Worm (Caenorhabditis elegans) whole organism, L1 larva: ENCODE data around the gene C07B5.3.

Source experiments
- C16A3.4 ChIP-seq: fragments of 150-350 bp; optimal IDR thresholded peaks from 2 replicates; lab custom pipeline; 2014; ENCODE audit warnings: missing biosample characterization, missing genetic modification characterization
- F16B12.6 ChIP-seq: fragments of 150-350 bp; optimal IDR thresholded peaks from 2 replicates; lab custom pipeline; 2014; ENCODE audit warnings: missing biosample characterization, missing genetic modification characterization
- Y116A8C.19 ChIP-seq: sonication (generic microtip); optimal IDR thresholded peaks from 2 replicates; lab custom pipeline; 2016; ENCODE audit warnings: missing compliant biosample characterization, missing genetic modification characterization, borderline replicate concordance
- alr-1 ChIP-seq: fragments of 200-800 bp; sonication (Bioruptor generic); optimal IDR thresholded peaks from 2 replicates; lab custom pipeline; 2018; ENCODE audit warnings: borderline replicate concordance, mild to moderate bottlenecking, missing genetic modification characterization, missing compliant biosample characterization
- aly-2 ChIP-seq: fragments of 150-350 bp; optimal IDR thresholded peaks from 2 replicates; lab custom pipeline; 2014; ENCODE audit warnings: missing biosample characterization, missing genetic modification characterization
- blmp-1 ChIP-seq: fragments of 150-350 bp; optimal IDR thresholded peaks from 2 replicates; lab custom pipeline; 2014; ENCODE audit warnings: missing biosample characterization, missing genetic modification characterization
- ceh-8 ChIP-seq: fragments of 200-800 bp; sonication (Bioruptor generic); optimal IDR thresholded peaks from 2 replicates; lab custom pipeline; 2018; ENCODE audit warnings: mild to moderate bottlenecking, missing genetic modification characterization, moderate library complexity, missing compliant biosample characterization
- ceh-82 ChIP-seq, 3 experiments: fragments of 150-350 bp in 1 of 3; sonication (generic microtip) in 2 of 3; optimal IDR thresholded peaks; 2 replicates each; lab custom pipeline; 2014 to 2017; ENCODE audit warnings: missing biosample characterization in 3 of 3, missing genetic modification characterization in 3 of 3
- ceh-88 ChIP-seq: fragments of 200-800 bp; sonication (Bioruptor generic); IDR thresholded peaks from 2 replicates; pipeline ENCODE4 v1.3.6; 2022; ENCODE audit warnings: missing genetic modification characterization, missing compliant biosample characterization
- ces-1 ChIP-seq: fragments of 150-350 bp; optimal IDR thresholded peaks from 2 replicates; lab custom pipeline; 2014; ENCODE audit warnings: missing biosample characterization, missing genetic modification reagents, missing genetic modification characterization
- dpl-1 ChIP-seq, 3 experiments: fragments of 150-350 bp in 2 of 3; sonication (generic microtip) in 1 of 3; optimal IDR thresholded peaks; 2 replicates each; lab custom pipeline; 2014 to 2017; ENCODE audit warnings: missing biosample characterization in 3 of 3, missing genetic modification characterization in 3 of 3, missing genetic modification reagents in 3 of 3
- dsc-1 ChIP-seq: sonication (generic microtip); optimal IDR thresholded peaks from 2 replicates; lab custom pipeline; 2016; ENCODE audit warnings: mild to moderate bottlenecking, missing genetic modification characterization, missing compliant biosample characterization
- efl-1 ChIP-seq, 4 experiments: fragments of 150-350 bp; optimal IDR thresholded peaks in 3 of 4; peaks in 1 of 4; 1 replicate in 1 of 4; 2 replicates in 3 of 4; lab custom pipeline; 2014; ENCODE audit warnings: missing biosample characterization in 2 of 4, missing genetic modification characterization in 2 of 4, missing genetic modification reagents in 2 of 4
- efl-3 ChIP-seq: fragments of 200-800 bp; sonication (Bioruptor generic); optimal IDR thresholded peaks from 2 replicates; lab custom pipeline; 2018; ENCODE audit warnings: mild to moderate bottlenecking, missing genetic modification characterization, missing compliant biosample characterization
- egl-13 ChIP-seq: sonication (generic microtip); optimal IDR thresholded peaks from 2 replicates; lab custom pipeline; 2016; ENCODE audit warnings: missing genotype, missing genetic modification reagents, missing genetic modification characterization, missing compliant biosample characterization
- elt-2 ChIP-seq: sonication (generic microtip); optimal IDR thresholded peaks from 2 replicates; lab custom pipeline; 2016; ENCODE audit warnings: missing genetic modification characterization, mild to moderate bottlenecking, inconsistent platforms, missing compliant biosample characterization, missing genetic modification reagents
- elt-3 ChIP-seq, 6 experiments: fragments of 150-350 bp in 1 of 6; sonication (generic microtip); optimal IDR thresholded peaks; 2 replicates each; lab custom pipeline; 2017 to 2018; ENCODE audit warnings: missing biosample characterization in 6 of 6, missing genetic modification characterization in 6 of 6, inconsistent platforms in 1 of 6
- fkh-10 ChIP-seq: sonication (generic microtip); optimal IDR thresholded peaks from 2 replicates; lab custom pipeline; 2017; ENCODE audit warnings: missing biosample characterization, missing genetic modification reagents, missing genetic modification characterization
- fos-1 ChIP-seq: fragments of 150-350 bp; optimal IDR thresholded peaks from 2 replicates; lab custom pipeline; 2014; ENCODE audit warnings: missing biosample characterization, missing genetic modification characterization
- hlh-17 ChIP-seq: fragments of 200-800 bp; sonication (Bioruptor generic); optimal IDR thresholded peaks from 2 replicates; lab custom pipeline; 2018; ENCODE audit warnings: missing genetic modification characterization, mild to moderate bottlenecking, missing compliant biosample characterization, moderate library complexity, borderline replicate concordance
- hlh-4 ChIP-seq: sonication (generic microtip); optimal IDR thresholded peaks from 2 replicates; lab custom pipeline; 2016; ENCODE audit warnings: mild to moderate bottlenecking, missing genetic modification characterization, missing compliant biosample characterization
- hpl-2 ChIP-seq: fragments of 150-350 bp; optimal IDR thresholded peaks from 2 replicates; lab custom pipeline; 2014; ENCODE audit warnings: missing biosample characterization, missing genetic modification reagents, missing genetic modification characterization
- isw-1 ChIP-seq: fragments of 200-800 bp; sonication (Bioruptor generic); IDR thresholded peaks from 2 replicates; pipeline ENCODE4 v1.3.6; 2022; ENCODE audit warnings: missing genetic modification characterization, missing compliant biosample characterization
- lin-14 ChIP-seq: fragments of 200-800 bp; sonication (Bioruptor generic); optimal IDR thresholded peaks from 2 replicates; lab custom pipeline; 2018; ENCODE audit warnings: mild to moderate bottlenecking, missing genetic modification characterization, moderate library complexity, missing compliant biosample characterization
- lin-15B ChIP-seq: fragments of 150-350 bp; sonication (generic microtip); optimal IDR thresholded peaks from 3 replicates; lab custom pipeline; 2014; ENCODE audit warnings: missing biosample characterization, missing genetic modification characterization
- lin-35 ChIP-seq, 2 experiments: fragments of 150-350 bp; optimal IDR thresholded peaks; 2 replicates each; lab custom pipeline; 2014; ENCODE audit warnings: missing biosample characterization in 2 of 2, missing genetic modification characterization in 2 of 2, missing genetic modification reagents in 2 of 2
- lir-3 ChIP-seq: sonication (generic microtip); optimal IDR thresholded peaks from 2 replicates; lab custom pipeline; 2016; ENCODE audit warnings: mild to moderate bottlenecking, missing genetic modification characterization, moderate library complexity, missing compliant biosample characterization; ENCODE audit not compliant: poor library complexity
- lsy-2 ChIP-seq, 2 experiments: fragments of 150-350 bp; optimal IDR thresholded peaks; 2 replicates each; lab custom pipeline; 2014; ENCODE audit warnings: missing biosample characterization in 2 of 2, missing genetic modification characterization in 2 of 2
- mef-2 ChIP-seq: fragments of 150-350 bp; optimal IDR thresholded peaks from 2 replicates; lab custom pipeline; 2014; ENCODE audit warnings: missing biosample characterization, missing genetic modification characterization
- nhr-19 ChIP-seq: fragments of 200-800 bp; sonication (Bioruptor generic); conservative IDR thresholded peaks from 2 replicates; pipeline ENCODE4 v1.3.6; 2022; ENCODE audit warnings: missing genetic modification characterization, missing compliant biosample characterization
- nhr-20 ChIP-seq: sonication (generic microtip); optimal IDR thresholded peaks from 2 replicates; lab custom pipeline; 2016; ENCODE audit warnings: mild to moderate bottlenecking, missing genetic modification characterization, missing compliant biosample characterization
- nhr-237 ChIP-seq: fragments of 150-350 bp; optimal IDR thresholded peaks from 2 replicates; lab custom pipeline; 2014; ENCODE audit warnings: missing biosample characterization, missing genetic modification characterization
- nhr-28 ChIP-seq: fragments of 150-350 bp; optimal IDR thresholded peaks from 2 replicates; lab custom pipeline; 2014; ENCODE audit warnings: missing biosample characterization, missing genetic modification characterization
- nhr-47 ChIP-seq: sonication (generic microtip); optimal IDR thresholded peaks from 2 replicates; lab custom pipeline; 2016; ENCODE audit warnings: mild to moderate bottlenecking, missing genetic modification characterization, moderate library complexity, missing compliant biosample characterization
- nhr-71 ChIP-seq: sonication (generic microtip); optimal IDR thresholded peaks from 2 replicates; lab custom pipeline; 2016; ENCODE audit warnings: mild to moderate bottlenecking, missing genetic modification characterization, moderate library complexity, missing compliant biosample characterization
- nhr-76 ChIP-seq: sonication (generic microtip); optimal IDR thresholded peaks from 2 replicates; lab custom pipeline; 2017; ENCODE audit warnings: missing biosample characterization, missing genetic modification characterization
- nhr-77 ChIP-seq: fragments of 150-350 bp; optimal IDR thresholded peaks from 2 replicates; lab custom pipeline; 2014; ENCODE audit warnings: missing biosample characterization, missing genetic modification characterization
- nhr-85 ChIP-seq: sonication (generic microtip); peaks from one replicate; lab custom pipeline; 2016; ENCODE audit warnings: missing genetic modification characterization, inconsistent platforms, missing compliant biosample characterization
- nhr-90 ChIP-seq: sonication (generic microtip); optimal IDR thresholded peaks from 2 replicates; lab custom pipeline; 2016; ENCODE audit warnings: mild to moderate bottlenecking, missing genetic modification characterization, missing compliant biosample characterization; ENCODE audit not compliant: poor library complexity
- pag-3 ChIP-seq: sonication (generic microtip); optimal IDR thresholded peaks from 2 replicates; lab custom pipeline; 2017; ENCODE audit warnings: missing genetic modification characterization, mild to moderate bottlenecking, missing compliant biosample characterization, antibody characterized with exemption, borderline replicate concordance; ENCODE audit not compliant: insufficient read depth
- pqm-1 ChIP-seq: sonication (generic microtip); optimal IDR thresholded peaks from 3 replicates; lab custom pipeline; 2017; ENCODE audit warnings: missing biosample characterization, missing genetic modification characterization
- rnt-1 ChIP-seq: sonication (generic microtip); optimal IDR thresholded peaks from 2 replicates; lab custom pipeline; 2016; ENCODE audit warnings: mild to moderate bottlenecking, missing genetic modification characterization, moderate library complexity, missing compliant biosample characterization
- snpc-4 ChIP-seq: fragments of 150-350 bp; optimal IDR thresholded peaks from 2 replicates; lab custom pipeline; 2014; ENCODE audit warnings: missing biosample characterization, missing genetic modification characterization
- sox-4 ChIP-seq: sonication (generic microtip); optimal IDR thresholded peaks from 2 replicates; lab custom pipeline; 2016; ENCODE audit warnings: missing genetic modification characterization, missing compliant biosample characterization
- swsn-7 ChIP-seq: sonication (generic microtip); optimal IDR thresholded peaks from 2 replicates; lab custom pipeline; 2016; ENCODE audit warnings: missing genetic modification characterization, missing compliant biosample characterization
- tbx-2 ChIP-seq: sonication (generic microtip); optimal IDR thresholded peaks from 2 replicates; lab custom pipeline; 2016; ENCODE audit warnings: missing genetic modification characterization, missing compliant biosample characterization
- unc-130 ChIP-seq: fragments of 150-350 bp; optimal IDR thresholded peaks from 2 replicates; lab custom pipeline; 2017; ENCODE audit warnings: missing biosample characterization, missing genetic modification characterization, inconsistent platforms
- unc-30 ChIP-seq: sonication (generic microtip); optimal IDR thresholded peaks from 2 replicates; lab custom pipeline; 2017; ENCODE audit warnings: missing biosample characterization, missing genetic modification characterization
- unc-98 ChIP-seq: fragments of 200-800 bp; sonication (Bioruptor generic); IDR thresholded peaks from 2 replicates; pipeline ENCODE4 v1.3.6; 2022; ENCODE audit warnings: missing genetic modification characterization, missing compliant biosample characterization
- vab-15 ChIP-seq: sonication (generic microtip); optimal IDR thresholded peaks from 2 replicates; lab custom pipeline; 2017; ENCODE audit warnings: missing genotype, mild to moderate bottlenecking, missing genetic modification characterization, missing compliant biosample characterization
- xbp-1 ChIP-seq: sonication (generic microtip); optimal IDR thresholded peaks from 2 replicates; lab custom pipeline; 2016; ENCODE audit warnings: missing genetic modification characterization, missing compliant biosample characterization
- zag-1 ChIP-seq: fragments of 150-350 bp; optimal IDR thresholded peaks from 2 replicates; lab custom pipeline; 2014; ENCODE audit warnings: missing biosample characterization, missing genetic modification characterization
- zip-4 ChIP-seq: fragments of 200-800 bp; sonication (Bioruptor generic); optimal IDR thresholded peaks from 2 replicates; lab custom pipeline; 2018; ENCODE audit warnings: mild to moderate bottlenecking, missing genetic modification characterization, moderate library complexity, missing compliant biosample characterization

C07B5.3 gene

DNA sequence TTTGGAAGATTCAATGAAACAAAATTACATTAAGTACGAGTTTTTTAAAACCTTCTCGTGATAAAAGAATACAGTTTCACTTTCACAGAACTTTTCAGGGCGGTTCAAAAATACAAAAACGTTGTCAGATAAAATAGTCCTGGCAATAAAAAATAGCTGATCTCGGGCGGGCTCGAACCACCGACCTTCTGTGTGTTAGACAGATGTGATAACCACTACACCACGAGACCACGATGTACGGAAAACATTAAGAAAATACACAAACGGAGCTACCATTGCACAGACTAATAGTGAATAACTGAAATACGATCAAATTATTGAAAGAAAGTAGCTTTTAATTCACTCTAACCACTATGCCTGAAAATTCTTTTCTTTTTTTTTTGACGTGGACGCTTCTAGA is 37.9 kb upstream of the C07B5.3 start:
- TF ChIP-seq fkh-10 (GFP tag; lab: Kevin White, UChicago), result no peak
- no peak for TF ChIP-seq F16B12.6 (tag; lab: Kevin White, UChicago)
- peak; percentile 27 for TF ChIP-seq elt-2
- TF ChIP-seq blmp-1 (tag; lab: Kevin White, UChicago), result no peak
- peak; percentile 62 for TF ChIP-seq nhr-71 (tag; lab: Kevin White, UChicago)
- no peak for TF ChIP-seq nhr-76 (tag; lab: Kevin White, UChicago)
- no peak for TF ChIP-seq fos-1 (tag; lab: Kevin White, UChicago)
- peak; percentile 56 for TF ChIP-seq rnt-1 (tag; lab: Kevin White, UChicago)
- TF ChIP-seq mef-2, result no peak
- TF ChIP-seq lin-14, result peak; percentile 7
- TF ChIP-seq hpl-2, result no peak
- no peak for TF ChIP-seq sox-4
- TF ChIP-seq ceh-8 (GFP tag; lab: Kevin White, UChicago), result no peak
- no peak for TF ChIP-seq unc-30 (tag; lab: Kevin White, UChicago)
- TF ChIP-seq swsn-7 (tag; lab: Kevin White, UChicago), result peak; percentile 26
- TF ChIP-seq nhr-77 (tag; lab: Kevin White, UChicago), result no peak
- no peak for TF ChIP-seq lsy-2 (tag; optimal IDR thresholded peaks at IDR 0.05; lab: Kevin White, UChicago)
- TF ChIP-seq pqm-1, result no peak
- TF ChIP-seq ces-1 (GFP tag; lab: Kevin White, UChicago), result no peak
- TF ChIP-seq lin-35 (GFP tag; optimal IDR thresholded peaks at IDR 0.05; lab: Kevin White, UChicago), result no peak
- TF ChIP-seq nhr-85 (tag; lab: Kevin White, UChicago), result no peak
- TF ChIP-seq elt-3 (tag; optimal IDR thresholded peaks at IDR 0.05; lab: Kevin White, UChicago), result no peak
- TF ChIP-seq xbp-1 (tag; lab: Kevin White, UChicago), result no peak
- TF ChIP-seq nhr-47, result peak; percentile 27
- TF ChIP-seq zag-1 (tag; lab: Kevin White, UChicago), result no peak
- no peak for TF ChIP-seq egl-13 (tag; lab: Kevin White, UChicago)
- no peak for TF ChIP-seq isw-1 (GFP tag; lab: Robert Waterston, UW)
- no peak for TF ChIP-seq hlh-4 (tag; lab: Kevin White, UChicago)
- no peak for TF ChIP-seq vab-15 (tag; lab: Kevin White, UChicago)
- no peak for TF ChIP-seq pag-3 (tag; lab: Kevin White, UChicago)
- TF ChIP-seq lir-3, result no peak
- TF ChIP-seq zip-4 (GFP tag; lab: Kevin White, UChicago), result no peak
- no peak for TF ChIP-seq ceh-88 (GFP tag; lab: Robert Waterston, UW)
- TF ChIP-seq alr-1 (tag; lab: Kevin White, UChicago), result no peak
- peak; percentile 52 for TF ChIP-seq nhr-90 (tag; lab: Kevin White, UChicago)
- TF ChIP-seq hlh-17 (GFP tag; lab: Kevin White, UChicago), result no peak
- TF ChIP-seq snpc-4 (tag; lab: Kevin White, UChicago), result no peak
- TF ChIP-seq nhr-19 (GFP tag; lab: Robert Waterston, UW), result peak; percentile 54
- no peak for TF ChIP-seq nhr-28 (tag; lab: Kevin White, UChicago)
- TF ChIP-seq tbx-2, result no peak
- TF ChIP-seq Y116A8C.19 (tag; lab: Kevin White, UChicago), result no peak
- no peak for TF ChIP-seq lin-15B (tag; lab: Kevin White, UChicago)
- TF ChIP-seq dpl-1 (GFP tag; optimal IDR thresholded peaks at IDR 0.05; lab: Kevin White, UChicago), result no peak
- no peak for TF ChIP-seq unc-130 (tag; lab: Kevin White, UChicago)
- TF ChIP-seq ceh-82 (tag; optimal IDR thresholded peaks at IDR 0.05; lab: Kevin White, UChicago), result no peak
- TF ChIP-seq aly-2 (tag; lab: Kevin White, UChicago), result no peak
- peak; percentile 34 for TF ChIP-seq nhr-20 (tag; lab: Kevin White, UChicago)
- no peak for TF ChIP-seq nhr-237
- TF ChIP-seq C16A3.4, result no peak
- TF ChIP-seq efl-1 (optimal IDR thresholded peaks at IDR 0.05; lab: Kevin White, UChicago), result no peak
- peak in 1 of 2 experiments; percentile 12 for TF ChIP-seq efl-1 (GFP tag; optimal IDR thresholded peaks at IDR 0.05 in 1 of 2; lab: Kevin White, UChicago)
- peak; percentile 7 for TF ChIP-seq dsc-1 (tag; lab: Kevin White, UChicago)
- no peak for TF ChIP-seq efl-3 (GFP tag; lab: Kevin White, UChicago)
- TF ChIP-seq unc-98 (GFP tag; lab: Robert Waterston, UW), result no peak
